Worm (Caenorhabditis elegans) whole organism, dauer: ENCODE measurements around the gene pqn-41.

ENCODE experiments used
- unc-62 ChIP-seq: sonication (generic microtip); optimal IDR thresholded peaks from 2 replicates; lab custom pipeline; 2017; ENCODE audit warnings: missing biosample characterization, missing genetic modification reagents, missing genetic modification characterization

pqn-41 gene

ce11 chrIII:1943488-1943887 is 37.7 kb downstream of the pqn-41 start, which contains the start of gene F53A3.1:
Gene F53A3.1, minus strand, starts transcription at chrIII:1943637.
- no peak for TF ChIP-seq unc-62

- no peak for TF ChIP-seq unc-62
Observed at ce11 chrIII:1947851-1948250, 42.1 kb downstream of the pqn-41 start.

- no peak for TF ChIP-seq unc-62
Observed at ce11 chrIII:1949362-1949761, 43.6 kb downstream of the pqn-41 start.

ce11 chrIII:1950236-1950635 is 44.5 kb downstream of the pqn-41 start, which contains the start of the genes polh-1 and rps-22:
Gene polh-1, minus strand, starts transcription at chrIII:1950269.
Gene rps-22, plus strand, starts transcription at chrIII:1950535.
- no peak for TF ChIP-seq unc-62

DNA sequence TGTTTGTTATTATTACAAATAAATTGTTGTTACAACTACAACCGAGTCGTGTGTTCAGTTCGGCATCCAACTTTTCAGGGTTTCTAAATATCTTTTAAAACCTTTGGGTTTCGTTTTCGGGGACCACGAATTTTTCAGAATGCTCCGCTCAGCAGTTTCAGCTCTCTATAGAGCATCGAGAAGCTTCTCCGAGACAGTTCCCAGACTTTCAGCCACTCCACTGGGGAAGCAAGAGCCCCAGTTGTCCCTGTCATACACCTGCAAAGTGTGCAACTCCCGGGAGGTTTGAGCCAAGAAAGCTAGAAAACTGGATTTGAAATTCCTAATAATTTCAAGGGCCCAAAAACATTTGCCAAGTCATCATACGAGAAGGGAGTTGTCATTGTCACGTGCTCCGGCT is 45.6 kb downstream of the pqn-41 start, which contains the start of gene F53A3.7:
Gene F53A3.7 (plus strand): TSS at position 139 of the 400 bp plus-strand sequence.
- TF ChIP-seq unc-62, result no peak

ce11 chrIII:1955520-1956095 is 49.9 kb downstream of the pqn-41 start:
- TF ChIP-seq unc-62, result no peak

DNA sequence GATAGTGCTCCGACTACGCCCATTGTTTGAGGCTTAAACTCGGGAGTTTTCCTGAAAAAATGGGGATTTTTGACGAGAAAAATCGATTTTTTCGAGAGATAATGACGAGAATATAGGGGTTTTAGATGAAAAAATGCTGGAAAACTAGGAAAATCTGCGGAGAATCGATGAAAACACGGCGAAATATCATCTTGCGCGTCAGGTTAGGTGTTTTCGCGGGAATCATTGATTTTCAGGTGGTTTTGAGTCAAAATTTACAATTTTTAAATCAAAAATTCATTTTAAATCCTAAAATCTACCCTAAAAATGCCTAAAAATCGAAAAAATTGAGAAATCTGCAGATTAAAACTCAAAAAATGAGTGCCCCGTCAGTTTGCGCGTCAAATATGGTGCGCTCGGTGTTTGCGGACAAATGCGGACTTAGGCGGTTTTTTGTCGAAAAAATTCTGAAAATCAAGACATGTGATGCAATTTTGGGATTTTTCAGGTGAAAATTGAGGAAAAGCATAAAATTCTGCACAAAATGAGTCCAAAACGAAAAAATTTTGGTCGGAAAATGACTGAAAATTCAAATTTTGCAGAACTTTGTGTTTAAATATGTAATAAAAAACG is 56.2 kb downstream of the pqn-41 start, which contains the start of gene mboa-6:
Gene mboa-6 (minus strand): TSS at position 51 of the 612 bp plus-strand sequence.
- no peak for TF ChIP-seq unc-62

DNA sequence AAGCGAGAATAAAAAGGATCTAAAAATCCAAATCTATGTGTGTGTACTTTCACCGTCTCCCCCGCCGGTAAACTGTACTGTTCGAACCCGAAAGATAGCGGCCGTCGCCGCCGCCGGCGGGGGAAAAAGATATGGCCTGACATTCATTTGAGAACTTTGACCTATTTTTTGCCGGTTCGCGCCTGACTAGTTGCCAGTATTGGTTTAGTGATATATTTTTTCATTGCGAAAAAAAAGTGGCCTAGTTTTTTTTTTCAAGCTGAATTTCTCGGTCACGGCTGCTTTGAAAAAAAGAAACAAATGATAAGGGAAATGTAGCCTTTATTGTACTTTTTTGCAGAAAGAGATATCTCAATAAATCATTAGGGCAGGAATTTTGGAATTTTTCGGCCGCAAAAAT is 56.8 kb downstream of the pqn-41 start:
- TF ChIP-seq unc-62, result no peak

ce11 chrIII:1963128-1963527 is 57.4 kb downstream of the pqn-41 start:
- no peak for TF ChIP-seq unc-62

DNA sequence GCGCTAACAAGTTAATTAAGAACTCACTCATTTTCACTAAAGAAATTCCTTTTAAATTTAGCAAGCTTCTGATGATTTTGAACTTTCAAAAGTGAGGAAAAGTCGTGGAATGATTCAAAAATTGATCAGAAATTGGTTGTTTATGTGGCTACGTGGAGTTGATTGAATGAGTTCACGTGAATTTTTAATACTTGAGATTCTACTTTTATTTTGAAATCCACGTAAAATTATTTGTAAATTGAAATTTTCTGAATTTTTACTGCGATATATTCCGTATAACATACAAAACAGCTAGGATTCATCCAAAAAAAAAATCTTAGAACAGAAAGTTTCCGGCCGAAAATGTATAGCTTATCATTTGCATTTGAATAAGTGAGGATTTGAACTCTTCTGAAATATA is 64.0 kb downstream of the pqn-41 start, which contains the start of gene moa-1:
Gene moa-1 (minus strand): TSS at position 101 of the 400 bp plus-strand sequence.
- no peak for TF ChIP-seq unc-62

- TF ChIP-seq unc-62, result no peak
Observed at ce11 chrIII:1970433-1970832, 64.7 kb downstream of the pqn-41 start, which contains the start of gene R155.5. Gene R155.5, minus strand, starts transcription at chrIII:1970533.

- no peak for TF ChIP-seq unc-62
Observed at ce11 chrIII:1975992-1976391, 70.2 kb downstream of the pqn-41 start.

ce11 chrIII:1976642-1977041 is 70.9 kb downstream of the pqn-41 start, which contains the start of gene R155.3:
Gene R155.3, minus strand, starts transcription at chrIII:1976742.
- TF ChIP-seq unc-62, result no peak

- TF ChIP-seq unc-62, result no peak
Observed at ce11 chrIII:1977424-1977823, 71.7 kb downstream of the pqn-41 start.

DNA sequence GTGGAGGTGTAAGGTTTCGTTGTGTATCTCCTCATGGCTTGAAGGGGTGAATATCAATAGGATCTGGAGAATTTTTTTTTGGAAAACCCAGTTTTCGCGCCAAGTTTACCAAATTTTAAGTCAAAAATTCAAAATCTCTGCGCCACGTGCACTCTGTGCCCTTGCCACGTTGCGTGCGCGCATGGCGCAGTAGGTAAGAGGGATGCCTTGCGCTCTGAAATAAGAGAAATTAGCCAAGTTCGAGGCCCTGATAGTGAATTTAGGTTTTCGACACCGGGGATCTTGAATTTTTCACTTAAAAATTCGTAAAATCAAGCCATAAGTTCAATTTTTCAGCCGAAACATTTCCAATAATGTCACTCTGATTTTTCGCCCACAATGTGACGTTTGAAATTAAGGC is 75.7 kb downstream of the pqn-41 start:
- no peak for TF ChIP-seq unc-62

ce11 chrIII:1982597-1983244 is 77.0 kb downstream of the pqn-41 start, which contains the start of gene srd-66:
Gene srd-66, minus strand, starts transcription at chrIII:1982647.
- no peak for TF ChIP-seq unc-62

DNA sequence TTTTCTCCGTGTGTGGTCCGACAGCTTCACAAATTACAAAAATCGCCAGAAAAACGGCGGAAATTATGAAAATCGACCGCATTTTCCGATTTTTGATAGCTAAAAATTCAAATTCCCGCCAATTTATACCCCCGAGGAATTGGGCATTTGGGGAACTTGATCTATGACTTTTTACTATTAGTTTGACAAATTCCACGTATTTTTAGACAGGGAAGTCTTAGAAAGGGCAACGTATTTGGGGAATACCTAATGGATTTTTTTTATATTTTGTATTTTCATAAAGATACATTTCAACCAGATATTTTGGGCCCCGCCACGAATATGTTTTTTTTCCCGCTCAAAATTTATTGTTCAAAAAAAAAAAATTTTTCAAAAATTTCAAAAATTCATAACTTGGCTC is 79.1 kb downstream of the pqn-41 start, which contains the start of gene Y39A3B.7:
Gene Y39A3B.7 (minus strand): TSS at position 101 of the 400 bp plus-strand sequence.
- TF ChIP-seq unc-62, result no peak
